Worm (Caenorhabditis elegans) whole organism, late embryonic: ENCODE data around the gene sup-37.

Experiments used
- ama-1 ChIP-seq: fragments of 150-350 bp; optimal IDR thresholded peaks from 2 replicates; lab custom pipeline; 2014
- dve-1 ChIP-seq: sonication (generic microtip); optimal IDR thresholded peaks from 2 replicates; lab custom pipeline; 2017; ENCODE audit warnings: antibody characterized with exemption, mild to moderate bottlenecking, missing genetic modification characterization, missing compliant biosample characterization
- elt-2 ChIP-seq: sonication (generic microtip); optimal IDR thresholded peaks from 2 replicates; lab custom pipeline; 2016; ENCODE audit warnings: missing genetic modification reagents, missing genetic modification characterization, missing compliant biosample characterization
- fax-1 ChIP-seq: sonication (generic microtip); optimal IDR thresholded peaks from 2 replicates; lab custom pipeline; 2016; ENCODE audit warnings: missing genotype, missing genetic modification characterization, missing compliant biosample characterization
- fkh-10 ChIP-seq: fragments of 150-350 bp; optimal IDR thresholded peaks from 2 replicates; lab custom pipeline; 2014; ENCODE audit warnings: missing biosample characterization, missing genetic modification reagents, missing genetic modification characterization
- gmeb-2 ChIP-seq: sonication (generic microtip); optimal IDR thresholded peaks from 2 replicates; lab custom pipeline; 2016; ENCODE audit warnings: missing genetic modification characterization, inconsistent platforms, missing compliant biosample characterization
- lin-11 ChIP-seq: fragments of 200-800 bp; sonication (Bioruptor generic); optimal IDR thresholded peaks from 2 replicates; lab custom pipeline; 2018; ENCODE audit warnings: mild to moderate bottlenecking, missing genetic modification characterization, missing compliant biosample characterization
- mec-3 ChIP-seq: sonication (generic microtip); optimal IDR thresholded peaks from 2 replicates; lab custom pipeline; 2016; ENCODE audit warnings: borderline replicate concordance, missing genetic modification characterization, missing compliant biosample characterization
- nhr-11 ChIP-seq: fragments of 150-350 bp; optimal IDR thresholded peaks from 2 replicates; lab custom pipeline; 2014; ENCODE audit warnings: missing biosample characterization, missing genetic modification characterization
- pag-3 ChIP-seq: sonication (generic microtip); optimal IDR thresholded peaks from 2 replicates; lab custom pipeline; 2016; ENCODE audit warnings: missing compliant biosample characterization, missing genetic modification characterization, borderline replicate concordance
- unc-3 ChIP-seq, 2 experiments: fragments of 200-800 bp in 1 of 2; sonication (Bioruptor generic) in 1 of 2; sonication (generic microtip) in 1 of 2; conservative IDR thresholded peaks in 1 of 2; optimal IDR thresholded peaks in 1 of 2; 2 replicates each; pipeline versions ENCODE4 v1.3.6 to Lab custom; 2016 to 2022; ENCODE audit warnings: missing compliant biosample characterization in 2 of 2, missing genetic modification characterization in 2 of 2, missing genetic modification reagents in 1 of 2
- unc-86 ChIP-seq: sonication (generic microtip); optimal IDR thresholded peaks from 2 replicates; lab custom pipeline; 2016; ENCODE audit warnings: missing genetic modification characterization, missing compliant biosample characterization
- zip-5 ChIP-seq: sonication (generic microtip); optimal IDR thresholded peaks from 2 replicates; lab custom pipeline; 2016; ENCODE audit warnings: missing genetic modification characterization, missing compliant biosample characterization

- TF ChIP-seq fkh-10 (GFP tag; lab: Kevin White, UChicago) (no peak), gmeb-2 (tag; lab: Kevin White, UChicago) (no peak), unc-3 (GFP tag; conservative IDR thresholded peaks at IDR 0.05; lab: Robert Waterston, UW) (no peak), unc-3 (tag; optimal IDR thresholded peaks at IDR 0.05; lab: Kevin White, UChicago) (no peak), fax-1 (tag; lab: Kevin White, UChicago) (no peak), nhr-11 (no peak), pag-3 (tag; lab: Kevin White, UChicago) (no peak), zip-5 (tag; lab: Kevin White, UChicago) (no peak), lin-11 (no peak), unc-86 (tag; lab: Kevin White, UChicago) (no peak), elt-2 (tag; lab: Kevin White, UChicago) (no peak), dve-1 (tag; lab: Kevin White, UChicago) (no peak), ama-1 (lab: Kevin White, UChicago) (no peak), mec-3 (tag; lab: Kevin White, UChicago) (no peak)
Measured at ce11 chrV:8796889-8797288, 10.5 kb downstream of the sup-37 start.
